Worm (Caenorhabditis elegans) whole organism, early embryonic: ENCODE results near the gene gon-4.

ENCODE experiments used
- B0310.2 ChIP-seq: sonication (generic microtip); optimal IDR thresholded peaks from 2 replicates; lab custom pipeline; 2016; ENCODE audit warnings: mild to moderate bottlenecking, missing genetic modification characterization, missing compliant biosample characterization
- F13C5.2 ChIP-seq: sonication (generic microtip); optimal IDR thresholded peaks from 2 replicates; lab custom pipeline; 2017; ENCODE audit warnings: mild to moderate bottlenecking, missing genetic modification characterization, inconsistent platforms, missing compliant biosample characterization
- aly-1 ChIP-seq: sonication (generic microtip); optimal IDR thresholded peaks from 2 replicates; lab custom pipeline; 2016; ENCODE audit warnings: missing genetic modification characterization, missing compliant biosample characterization
- ama-1 ChIP-seq: fragments of 150-350 bp; optimal IDR thresholded peaks from 2 replicates; lab custom pipeline; 2014
- ceh-13 ChIP-seq: fragments of 200-800 bp; sonication (Bioruptor generic); optimal IDR thresholded peaks from 2 replicates; lab custom pipeline; 2018; ENCODE audit warnings: mild to moderate bottlenecking, missing genetic modification characterization, missing compliant biosample characterization
- ceh-36 ChIP-seq: sonication (generic microtip); optimal IDR thresholded peaks from 2 replicates; lab custom pipeline; 2016; ENCODE audit warnings: missing genetic modification characterization, inconsistent platforms, missing compliant biosample characterization
- ets-7 ChIP-seq: sonication (generic microtip); optimal IDR thresholded peaks from 2 replicates; lab custom pipeline; 2016; ENCODE audit warnings: missing genotype, missing genetic modification characterization, missing compliant biosample characterization
- flt-1 ChIP-seq: fragments of 200-800 bp; sonication (Bioruptor generic); IDR thresholded peaks from 2 replicates; pipeline ENCODE4 v1.3.6; 2022; ENCODE audit warnings: missing genetic modification characterization, missing compliant biosample characterization
- hmbx-1 ChIP-seq: sonication (generic microtip); optimal IDR thresholded peaks from 2 replicates; lab custom pipeline; 2016; ENCODE audit warnings: mild to moderate bottlenecking, missing genetic modification characterization, missing compliant biosample characterization
- hmg-4 ChIP-seq: fragments of 200-800 bp; sonication (Bioruptor generic); optimal IDR thresholded peaks from 2 replicates; lab custom pipeline; 2018; ENCODE audit warnings: mild to moderate bottlenecking, missing genetic modification characterization, missing compliant biosample characterization
- hnd-1 ChIP-seq: sonication (generic microtip); optimal IDR thresholded peaks from 2 replicates; lab custom pipeline; 2016; ENCODE audit warnings: missing genetic modification characterization, missing compliant biosample characterization
- pes-1 ChIP-seq: fragments of 200-800 bp; sonication (Bioruptor generic); IDR thresholded peaks from 2 replicates; pipeline ENCODE4 v1.3.6; 2022; ENCODE audit warnings: missing genetic modification reagents, missing genetic modification characterization, missing compliant biosample characterization
- scrt-1 ChIP-seq: fragments of 200-800 bp; sonication (Bioruptor generic); IDR thresholded peaks from 2 replicates; pipeline ENCODE4 v1.3.6; 2022; ENCODE audit warnings: missing genetic modification characterization, missing compliant biosample characterization
- sea-1 ChIP-seq: fragments of 200-800 bp; sonication (Bioruptor generic); conservative IDR thresholded peaks from 2 replicates; pipeline ENCODE4 v1.3.6; 2022; ENCODE audit warnings: missing genetic modification characterization, missing compliant biosample characterization
- tbx-11 ChIP-seq: fragments of 200-800 bp; sonication (Bioruptor generic); IDR thresholded peaks from 2 replicates; pipeline ENCODE4 v1.3.6; 2022; ENCODE audit warnings: missing genetic modification characterization, missing compliant biosample characterization
- tbx-37 ChIP-seq: fragments of 200-800 bp; sonication (Bioruptor generic); conservative IDR thresholded peaks from 2 replicates; pipeline ENCODE4 v1.3.6; 2022; ENCODE audit warnings: missing genetic modification reagents, missing genetic modification characterization, missing compliant biosample characterization
- tra-4 ChIP-seq: sonication (generic microtip); optimal IDR thresholded peaks from 2 replicates; lab custom pipeline; 2017; ENCODE audit warnings: missing genetic modification characterization, missing compliant biosample characterization

The gon-4 gene

ce11 chrIV:10157034-10157433, 40.6 kb upstream of the gon-4 start:
- no peak for TF ChIP-seq F13C5.2
- TF ChIP-seq tbx-11 (GFP tag; lab: Robert Waterston, UW) = no peak
- no peak for TF ChIP-seq hmbx-1 (tag; lab: Kevin White, UChicago)
- TF ChIP-seq B0310.2 (tag; lab: Kevin White, UChicago) = no peak
- TF ChIP-seq aly-1 (tag; lab: Kevin White, UChicago) = no peak
- TF ChIP-seq ets-7 (tag; lab: Kevin White, UChicago) = no peak
- TF ChIP-seq tbx-37 (GFP tag; lab: Robert Waterston, UW) = no peak
- no peak for TF ChIP-seq scrt-1 (GFP tag; lab: Robert Waterston, UW)
- TF ChIP-seq sea-1 (GFP tag; lab: Robert Waterston, UW) = no peak
- TF ChIP-seq pes-1 (GFP tag; lab: Robert Waterston, UW) = no peak

- TF ChIP-seq F13C5.2 (no peak), aly-1 (tag; lab: Kevin White, UChicago) (no peak), flt-1 (no peak), ets-7 (tag; lab: Kevin White, UChicago) (no peak), hnd-1 (tag; lab: Kevin White, UChicago) (no peak), tbx-37 (GFP tag; lab: Robert Waterston, UW) (no peak), scrt-1 (GFP tag; lab: Robert Waterston, UW) (no peak), tbx-11 (GFP tag; lab: Robert Waterston, UW) (no peak), ama-1 (lab: Kevin White, UChicago) (no peak), hmg-4 (GFP tag; lab: Kevin White, UChicago) (no peak), ceh-13 (GFP tag; lab: Kevin White, UChicago) (no peak), hmbx-1 (tag; lab: Kevin White, UChicago) (no peak), sea-1 (GFP tag; lab: Robert Waterston, UW) (no peak), tra-4 (tag; lab: Kevin White, UChicago) (no peak), ceh-36 (no peak), pes-1 (GFP tag; lab: Robert Waterston, UW) (no peak), B0310.2 (tag; lab: Kevin White, UChicago) (no peak)
These were observed 40.0 kb upstream of the gon-4 start, which contains the start of gene ttr-53 for ce11 chrIV:10157489-10158088. TSS of gene ttr-53 (plus strand) at chrIV:10158038.

- TF ChIP-seq flt-1 (no peak), aly-1 (tag; lab: Kevin White, UChicago) (no peak), scrt-1 (GFP tag; lab: Robert Waterston, UW) (no peak), tra-4 (tag; lab: Kevin White, UChicago) (no peak), hnd-1 (tag; lab: Kevin White, UChicago) (no peak), pes-1 (GFP tag; lab: Robert Waterston, UW) (no peak), ama-1 (lab: Kevin White, UChicago) (no peak), hmg-4 (GFP tag; lab: Kevin White, UChicago) (no peak), tbx-37 (GFP tag; lab: Robert Waterston, UW) (no peak), F13C5.2 (no peak)
These were observed 35.9 kb upstream of the gon-4 start, which contains the start of gene pps-1 for ce11 chrIV:10161706-10162105. TSS of gene pps-1 (plus strand) at chrIV:10162006.

ce11 chrIV:10164086-10164485, 33.5 kb upstream of the gon-4 start:
- no peak for TF ChIP-seq hmg-4 (GFP tag; lab: Kevin White, UChicago)
- no peak for TF ChIP-seq hmbx-1 (tag; lab: Kevin White, UChicago)
- no peak for TF ChIP-seq B0310.2 (tag; lab: Kevin White, UChicago)
- TF ChIP-seq tbx-11 (GFP tag; lab: Robert Waterston, UW) = no peak
- no peak for TF ChIP-seq scrt-1 (GFP tag; lab: Robert Waterston, UW)
- no peak for TF ChIP-seq ceh-13 (GFP tag; lab: Kevin White, UChicago)
- no peak for TF ChIP-seq ets-7 (tag; lab: Kevin White, UChicago)

- TF ChIP-seq aly-1 (tag; lab: Kevin White, UChicago) (no peak), sea-1 (GFP tag; lab: Robert Waterston, UW) (no peak), tbx-11 (GFP tag; lab: Robert Waterston, UW) (no peak), ceh-36 (no peak), F13C5.2 (no peak), hmg-4 (GFP tag; lab: Kevin White, UChicago) (no peak), pes-1 (GFP tag; lab: Robert Waterston, UW) (no peak), tbx-37 (GFP tag; lab: Robert Waterston, UW) (no peak), hmbx-1 (tag; lab: Kevin White, UChicago) (no peak), ceh-13 (GFP tag; lab: Kevin White, UChicago) (no peak), scrt-1 (GFP tag; lab: Robert Waterston, UW) (no peak), ets-7 (tag; lab: Kevin White, UChicago) (no peak), tra-4 (tag; lab: Kevin White, UChicago) (no peak), hnd-1 (tag; lab: Kevin White, UChicago) (no peak)
These were observed 26.8 kb upstream of the gon-4 start for ce11 chrIV:10170808-10171207.

ce11 chrIV:10174328-10174727, 23.3 kb upstream of the gon-4 start, which contains the start of gene pxf-1:
TSS of gene pxf-1 (minus strand) at chrIV:10174341.
- TF ChIP-seq hmg-4 (GFP tag; lab: Kevin White, UChicago) (no peak), tbx-37 (GFP tag; lab: Robert Waterston, UW) (no peak), ceh-13 (GFP tag; lab: Kevin White, UChicago) (no peak), F13C5.2 (no peak), ceh-36 (no peak), flt-1 (no peak), hmbx-1 (tag; lab: Kevin White, UChicago) (no peak), ama-1 (lab: Kevin White, UChicago) (no peak), aly-1 (tag; lab: Kevin White, UChicago) (no peak), tbx-11 (GFP tag; lab: Robert Waterston, UW) (no peak), ets-7 (tag; lab: Kevin White, UChicago) (no peak), scrt-1 (GFP tag; lab: Robert Waterston, UW) (no peak)
